Fruit fly (Drosophila melanogaster) whole organism, prepupa: ENCODE measurements around the gene Unc-76.

Experiments used
- Blimp-1 ChIP-seq: fragments of 200-800 bp; sonication (Bioruptor generic); optimal IDR thresholded peaks from 3 replicates; lab custom pipeline; 2017; ENCODE audit warnings: missing biosample characterization, missing genetic modification characterization, mild to moderate bottlenecking, moderate library complexity, missing genetic modification reagents
- CG10631 ChIP-seq: fragments of 200-800 bp; sonication (Bioruptor generic); optimal IDR thresholded peaks from 2 replicates; lab custom pipeline; 2016; ENCODE audit warnings: missing biosample characterization, missing genetic modification characterization
- CG10669 ChIP-seq: fragments of 200-800 bp; sonication (Bioruptor generic); optimal IDR thresholded peaks from 3 replicates; lab custom pipeline; 2018; ENCODE audit warnings: missing biosample characterization, mild to moderate bottlenecking, missing genetic modification characterization, moderate library complexity
- CG11762 ChIP-seq: fragments of 200-800 bp; sonication (Bioruptor generic); optimal IDR thresholded peaks from 3 replicates; lab custom pipeline; 2016; ENCODE audit warnings: missing biosample characterization, missing genetic modification characterization; ENCODE audit not compliant: insufficient read depth
- CG11902 ChIP-seq: fragments of 200-800 bp; sonication (Bioruptor generic); optimal IDR thresholded peaks from 3 replicates; lab custom pipeline; 2016; ENCODE audit warnings: missing biosample characterization, missing genetic modification characterization
- CG15336 ChIP-seq: fragments of 200-800 bp; sonication (Bioruptor generic); IDR thresholded peaks from 2 replicates; pipeline ENCODE4 v1.3.6; 2022; ENCODE audit warnings: missing biosample characterization, missing genetic modification characterization
- CG1621 ChIP-seq: fragments of 200-800 bp; sonication (Bioruptor generic); optimal IDR thresholded peaks from 3 replicates; lab custom pipeline; 2018; ENCODE audit warnings: missing biosample characterization, mild to moderate bottlenecking, missing genetic modification characterization
- CG16779 ChIP-seq: fragments of 200-800 bp; sonication (Bioruptor generic); optimal IDR thresholded peaks from 3 replicates; lab custom pipeline; 2017; ENCODE audit warnings: missing biosample characterization, mild to moderate bottlenecking, missing genetic modification characterization
- CG3032 ChIP-seq: fragments of 200-800 bp; optimal IDR thresholded peaks from 2 replicates; lab custom pipeline; 2019; ENCODE audit warnings: missing biosample characterization, mild to moderate bottlenecking, missing genetic modification characterization, moderate library complexity
- CG31627 ChIP-seq: fragments of 200-800 bp; sonication (Bioruptor generic); optimal IDR thresholded peaks from 3 replicates; lab custom pipeline; 2016; ENCODE audit warnings: missing biosample characterization, missing genetic modification characterization
- CG32006 ChIP-seq: fragments of 200-800 bp; sonication (Bioruptor generic); optimal IDR thresholded peaks from 3 replicates; lab custom pipeline; 2017; ENCODE audit warnings: missing biosample characterization, mild to moderate bottlenecking, missing genetic modification characterization
- CG34406 ChIP-seq: fragments of 200-800 bp; sonication (Bioruptor generic); optimal IDR thresholded peaks from 3 replicates; lab custom pipeline; 2016; ENCODE audit warnings: missing biosample characterization, missing genetic modification characterization
- CG3919 ChIP-seq: fragments of 200-800 bp; sonication (Bioruptor generic); optimal IDR thresholded peaks from 3 replicates; lab custom pipeline; 2016; ENCODE audit warnings: missing biosample characterization, missing genetic modification characterization
- CG4318 ChIP-seq: fragments of 200-800 bp; sonication (Bioruptor generic); optimal IDR thresholded peaks from 3 replicates; lab custom pipeline; 2017; ENCODE audit warnings: missing biosample characterization, mild to moderate bottlenecking, missing genetic modification characterization
- CG6163 ChIP-seq: fragments of 200-800 bp; sonication (Bioruptor generic); IDR thresholded peaks from 3 replicates; pipeline ENCODE4 v1.3.6; 2022; ENCODE audit warnings: missing biosample characterization, missing genetic modification characterization
- CG6792 ChIP-seq: fragments of 200-800 bp; sonication (Bioruptor generic); optimal IDR thresholded peaks from 3 replicates; lab custom pipeline; 2016; ENCODE audit warnings: missing biosample characterization, missing genetic modification characterization
- CG6854 ChIP-seq: fragments of 200-800 bp; sonication (Bioruptor generic); optimal IDR thresholded peaks from 2 replicates; lab custom pipeline; 2017; ENCODE audit warnings: missing biosample characterization, mild to moderate bottlenecking, missing genetic modification characterization
- CG7368 ChIP-seq: fragments of 200-800 bp; sonication (Bioruptor generic); optimal IDR thresholded peaks from 3 replicates; lab custom pipeline; 2016; ENCODE audit warnings: missing biosample characterization, missing genetic modification characterization
- CG8119 ChIP-seq: fragments of 200-800 bp; sonication (Bioruptor generic); IDR thresholded peaks from 3 replicates; pipeline ENCODE4 v1.3.6; 2022; ENCODE audit warnings: missing biosample characterization, missing genetic modification characterization
- Eip75B ChIP-seq: fragments of 200-800 bp; sonication (Bioruptor generic); optimal IDR thresholded peaks from 3 replicates; lab custom pipeline; 2016; ENCODE audit warnings: missing biosample characterization, missing genetic modification characterization
- Eip78C ChIP-seq: fragments of 200-800 bp; sonication (Bioruptor generic); peaks from one replicate; lab custom pipeline; 2016; ENCODE audit warnings: missing biosample characterization, missing genetic modification characterization
- Ets96B ChIP-seq: fragments of 200-800 bp; optimal IDR thresholded peaks from 2 replicates; lab custom pipeline; 2019; ENCODE audit warnings: missing biosample characterization, mild to moderate bottlenecking, missing genetic modification characterization, moderate library complexity
- Gug ChIP-seq: fragments of 200-800 bp; sonication (Bioruptor generic); IDR thresholded peaks from 2 replicates; pipeline ENCODE4 v1.3.6; 2022; ENCODE audit warnings: missing biosample characterization, missing genetic modification characterization
- Hr38 ChIP-seq: sonication (Bioruptor generic); optimal IDR thresholded peaks from 2 replicates; lab custom pipeline; 2016; ENCODE audit warnings: missing biosample characterization, missing genetic modification characterization
- Hr39 ChIP-seq: fragments of 200-800 bp; sonication (Bioruptor generic); optimal IDR thresholded peaks from 2 replicates; lab custom pipeline; 2016; ENCODE audit warnings: missing biosample characterization, missing genetic modification characterization
- Hr4 ChIP-seq: fragments of 200-800 bp; sonication (Bioruptor generic); optimal IDR thresholded peaks from 3 replicates; lab custom pipeline; 2016; ENCODE audit warnings: missing biosample characterization, missing genetic modification characterization
- Lpt ChIP-seq: fragments of 200-800 bp; sonication (Bioruptor generic); optimal IDR thresholded peaks from 3 replicates; lab custom pipeline; 2016; ENCODE audit warnings: missing biosample characterization, missing genetic modification characterization
- Met ChIP-seq: fragments of 200-800 bp; sonication (Bioruptor generic); optimal IDR thresholded peaks from 3 replicates; lab custom pipeline; 2016; ENCODE audit warnings: missing biosample characterization, missing genetic modification characterization
- OdsH ChIP-seq: fragments of 200-800 bp; sonication (Bioruptor generic); optimal IDR thresholded peaks from 3 replicates; lab custom pipeline; 2016; ENCODE audit warnings: missing biosample characterization, missing genetic modification characterization
- Smox ChIP-seq: fragments of 200-800 bp; sonication (Bioruptor generic); optimal IDR thresholded peaks from 3 replicates; lab custom pipeline; 2016; ENCODE audit warnings: missing biosample characterization, missing genetic modification characterization
- Sox102F ChIP-seq: fragments of 200-800 bp; sonication (Bioruptor generic); optimal IDR thresholded peaks from 2 replicates; lab custom pipeline; 2016; ENCODE audit warnings: missing biosample characterization, mild to moderate bottlenecking, missing genetic modification characterization
- achi ChIP-seq: fragments of 200-800 bp; sonication (Bioruptor generic); optimal IDR thresholded peaks from 3 replicates; lab custom pipeline; 2016; ENCODE audit warnings: missing biosample characterization, missing genetic modification characterization
- cyc ChIP-seq: fragments of 200-800 bp; sonication (Bioruptor generic); optimal IDR thresholded peaks from 3 replicates; lab custom pipeline; 2016; ENCODE audit warnings: missing biosample characterization, missing genetic modification characterization
- dac ChIP-seq: fragments of 200-800 bp; sonication (Bioruptor generic); optimal IDR thresholded peaks from 2 replicates; lab custom pipeline; 2017; ENCODE audit warnings: missing biosample characterization, mild to moderate bottlenecking, missing genetic modification characterization
- dsx ChIP-seq: fragments of 200-800 bp; optimal IDR thresholded peaks from 3 replicates; lab custom pipeline; 2019; ENCODE audit warnings: missing biosample characterization, mild to moderate bottlenecking, missing genetic modification characterization, moderate library complexity; ENCODE audit not compliant: poor library complexity, severe bottlenecking
- eg ChIP-seq: fragments of 200-800 bp; sonication (Bioruptor generic); IDR thresholded peaks from 3 replicates; pipeline ENCODE4 v1.3.6; 2022; ENCODE audit warnings: missing biosample characterization, missing genetic modification characterization
- esn ChIP-seq: fragments of 200-800 bp; sonication (Bioruptor generic); optimal IDR thresholded peaks from 2 replicates; lab custom pipeline; 2016; ENCODE audit warnings: missing biosample characterization, mild to moderate bottlenecking, missing genetic modification characterization, moderate library complexity
- fd59A ChIP-seq: fragments of 200-800 bp; sonication (Bioruptor generic); optimal IDR thresholded peaks from 2 replicates; lab custom pipeline; 2017; ENCODE audit warnings: missing biosample characterization, mild to moderate bottlenecking, missing genetic modification characterization, missing genetic modification reagents
- fd85E ChIP-seq: fragments of 200-800 bp; sonication (Bioruptor generic); optimal IDR thresholded peaks from 3 replicates; lab custom pipeline; 2016; ENCODE audit warnings: missing biosample characterization, missing genetic modification characterization
- fkh ChIP-seq: fragments of 200-800 bp; sonication (Bioruptor generic); optimal IDR thresholded peaks from 3 replicates; lab custom pipeline; 2017; ENCODE audit warnings: missing biosample characterization, mild to moderate bottlenecking, missing genetic modification characterization, moderate library complexity
- net ChIP-seq: fragments of 200-800 bp; sonication (Bioruptor generic); optimal IDR thresholded peaks from 3 replicates; lab custom pipeline; 2016; ENCODE audit warnings: missing biosample characterization, missing genetic modification characterization
- pdm3 ChIP-seq: fragments of 200-800 bp; sonication (Bioruptor generic); optimal IDR thresholded peaks from 3 replicates; lab custom pipeline; 2016; ENCODE audit warnings: missing biosample characterization, missing genetic modification characterization
- salr ChIP-seq, 2 experiments: fragments of 200-800 bp; sonication (Bioruptor generic); optimal IDR thresholded peaks; 3 replicates each; lab custom pipeline; 2016 to 2018; ENCODE audit warnings: missing biosample characterization in 2 of 2, missing genetic modification characterization in 2 of 2, mild to moderate bottlenecking in 1 of 2
- spab ChIP-seq: fragments of 200-800 bp; sonication (Bioruptor generic); optimal IDR thresholded peaks from 2 replicates; lab custom pipeline; 2017; ENCODE audit warnings: missing biosample characterization, mild to moderate bottlenecking, missing genetic modification characterization, missing genetic modification reagents
- ss ChIP-seq, 2 experiments: fragments of 200-800 bp; sonication (Bioruptor generic); optimal IDR thresholded peaks; 2 replicates in 1 of 2; 3 replicates in 1 of 2; lab custom pipeline; 2017 to 2018; ENCODE audit warnings: mild to moderate bottlenecking in 2 of 2, missing biosample characterization in 2 of 2, missing genetic modification characterization in 2 of 2, moderate library complexity in 1 of 2
- svp ChIP-seq: fragments of 200-800 bp; sonication (Bioruptor generic); peaks from one replicate; lab custom pipeline; 2016; ENCODE audit warnings: missing biosample characterization, missing genetic modification characterization
- topi ChIP-seq: fragments of 200-800 bp; sonication (Bioruptor generic); optimal IDR thresholded peaks from 3 replicates; lab custom pipeline; 2016; ENCODE audit warnings: missing biosample characterization, missing genetic modification characterization
- vri ChIP-seq: fragments of 200-800 bp; sonication (Bioruptor generic); optimal IDR thresholded peaks from 3 replicates; lab custom pipeline; 2016; ENCODE audit warnings: missing biosample characterization, mild to moderate bottlenecking, missing genetic modification characterization

Gene Unc-76

dm6 chrX:2140487-2140886 is 60.1 kb downstream of the Unc-76 start:
- TF ChIP-seq topi (GFP tag; lab: Kevin White, UChicago) (no peak), Smox (GFP tag; lab: Kevin White, UChicago) (no peak), fkh (GFP tag; lab: Kevin White, UChicago) (no peak), Ets96B (tag; lab: Kevin White, UChicago) (no peak), achi (GFP tag; lab: Kevin White, UChicago) (no peak), CG6792 (GFP tag; lab: Kevin White, UChicago) (no peak), CG3919 (no peak), Eip78C (GFP tag; lab: Kevin White, UChicago) (no peak), CG3032 (no peak), Lpt (no peak), CG32006 (no peak), CG7368 (GFP tag; lab: Kevin White, UChicago) (no peak), CG4318 (no peak), Eip75B (no peak), CG34406 (GFP tag; lab: Kevin White, UChicago) (peak; percentile 12), CG31627 (GFP tag; lab: Kevin White, UChicago) (no peak), CG10669 (no peak), net (GFP tag; lab: Kevin White, UChicago) (no peak), svp (GFP tag; lab: Kevin White, UChicago) (peak; percentile 67), eg (GFP tag; lab: Robert Waterston, UW) (peak; percentile 34; the same call in 1 of the 3 replicates), CG11902 (GFP tag; lab: Kevin White, UChicago) (no peak), CG16779 (tag; lab: Kevin White, UChicago) (no peak), Sox102F (GFP tag; lab: Kevin White, UChicago) (no peak), CG6854 (GFP tag; lab: Kevin White, UChicago) (no peak), CG8119 (GFP tag; lab: Robert Waterston, UW) (no peak), Hr4 (no peak), Blimp-1 (GFP tag; lab: Kevin White, UChicago) (no peak), dac (GFP tag; lab: Kevin White, UChicago) (no peak), CG15336 (GFP tag; lab: Robert Waterston, UW) (no peak), Hr39 (no peak), spab (GFP tag; lab: Kevin White, UChicago) (no peak), CG6163 (GFP tag; lab: Robert Waterston, UW) (peak; percentile 54; the same call in 2 of the 3 replicates), CG1621 (peak; percentile 37), Hr38 (GFP tag; lab: Kevin White, UChicago) (no peak), Gug (GFP tag; lab: Robert Waterston, UW) (no peak), cyc (no peak), Met (GFP tag; lab: Kevin White, UChicago) (peak; percentile 6), CG11762 (GFP tag; lab: Kevin White, UChicago) (no peak), vri (GFP tag; lab: Kevin White, UChicago) (no peak), salr (GFP tag; optimal IDR thresholded peaks at IDR 0.05; lab: Kevin White, UChicago) (no peak), fd59A (GFP tag; lab: Kevin White, UChicago) (no peak), pdm3 (no peak), esn (GFP tag; lab: Kevin White, UChicago) (no peak), dsx (peak; percentile 29), OdsH (no peak), ss (GFP tag; optimal IDR thresholded peaks at IDR 0.05; lab: Kevin White, UChicago) (no peak), fd85E (GFP tag; lab: Kevin White, UChicago) (no peak), CG10631 (GFP tag; lab: Kevin White, UChicago) (no peak)
